Worm (Caenorhabditis elegans) whole organism, L1 larva: ENCODE measurements around the gene dtmk-1.

Experiments
- C04F5.9 ChIP-seq: sonication (generic microtip); optimal IDR thresholded peaks from 2 replicates; lab custom pipeline; 2016; ENCODE audit warnings: missing genetic modification characterization, missing compliant biosample characterization
- C34B4.2 ChIP-seq: sonication (generic microtip); optimal IDR thresholded peaks from 2 replicates; lab custom pipeline; 2017; ENCODE audit warnings: mild to moderate bottlenecking, missing genetic modification characterization, missing compliant biosample characterization
- F16B12.6 ChIP-seq: fragments of 150-350 bp; optimal IDR thresholded peaks from 2 replicates; lab custom pipeline; 2014; ENCODE audit warnings: missing biosample characterization, missing genetic modification characterization
- Y116A8C.19 ChIP-seq: sonication (generic microtip); optimal IDR thresholded peaks from 2 replicates; lab custom pipeline; 2016; ENCODE audit warnings: missing compliant biosample characterization, missing genetic modification characterization, borderline replicate concordance
- aha-1 ChIP-seq: fragments of 150-350 bp; optimal IDR thresholded peaks from 2 replicates; lab custom pipeline; 2014; ENCODE audit warnings: missing biosample characterization, missing genetic modification characterization
- alr-1 ChIP-seq: fragments of 200-800 bp; sonication (Bioruptor generic); optimal IDR thresholded peaks from 2 replicates; lab custom pipeline; 2018; ENCODE audit warnings: borderline replicate concordance, mild to moderate bottlenecking, missing genetic modification characterization, missing compliant biosample characterization
- ama-1 ChIP-seq: fragments of 150-350 bp; optimal IDR thresholded peaks from 2 replicates; lab custom pipeline; 2014
- ceh-63 ChIP-seq: fragments of 200-800 bp; sonication (Bioruptor generic); optimal IDR thresholded peaks from 2 replicates; lab custom pipeline; 2018; ENCODE audit warnings: mild to moderate bottlenecking, missing genetic modification characterization, missing compliant biosample characterization
- ceh-82 ChIP-seq, 3 experiments: fragments of 150-350 bp in 1 of 3; sonication (generic microtip) in 2 of 3; optimal IDR thresholded peaks; 2 replicates each; lab custom pipeline; 2014 to 2017; ENCODE audit warnings: missing biosample characterization in 3 of 3, missing genetic modification characterization in 3 of 3
- ceh-90 ChIP-seq: sonication (generic microtip); optimal IDR thresholded peaks from 2 replicates; lab custom pipeline; 2016; ENCODE audit warnings: missing genetic modification characterization, missing compliant biosample characterization
- efl-1 ChIP-seq, 4 experiments: fragments of 150-350 bp; optimal IDR thresholded peaks in 3 of 4; peaks in 1 of 4; 1 replicate in 1 of 4; 2 replicates in 3 of 4; lab custom pipeline; 2014; ENCODE audit warnings: missing biosample characterization in 2 of 4, missing genetic modification characterization in 2 of 4, missing genetic modification reagents in 2 of 4
- efl-3 ChIP-seq: fragments of 200-800 bp; sonication (Bioruptor generic); optimal IDR thresholded peaks from 2 replicates; lab custom pipeline; 2018; ENCODE audit warnings: mild to moderate bottlenecking, missing genetic modification characterization, missing compliant biosample characterization
- egl-13 ChIP-seq: sonication (generic microtip); optimal IDR thresholded peaks from 2 replicates; lab custom pipeline; 2016; ENCODE audit warnings: missing genotype, missing genetic modification reagents, missing genetic modification characterization, missing compliant biosample characterization
- egl-27 ChIP-seq, 2 experiments: fragments of 150-350 bp in 1 of 2; sonication (generic microtip); optimal IDR thresholded peaks; 3 replicates each; lab custom pipeline; 2017 to 2018; ENCODE audit warnings: missing biosample characterization in 2 of 2, missing genetic modification characterization in 2 of 2, missing genetic modification reagents in 2 of 2
- elt-2 ChIP-seq: sonication (generic microtip); optimal IDR thresholded peaks from 2 replicates; lab custom pipeline; 2016; ENCODE audit warnings: missing genetic modification characterization, mild to moderate bottlenecking, inconsistent platforms, missing compliant biosample characterization, missing genetic modification reagents
- elt-3 ChIP-seq, 6 experiments: fragments of 150-350 bp in 1 of 6; sonication (generic microtip); optimal IDR thresholded peaks; 2 replicates each; lab custom pipeline; 2017 to 2018; ENCODE audit warnings: missing biosample characterization in 6 of 6, missing genetic modification characterization in 6 of 6, inconsistent platforms in 1 of 6
- ets-5 ChIP-seq: fragments of 200-800 bp; sonication (Bioruptor generic); IDR thresholded peaks from 2 replicates; pipeline ENCODE4 v1.3.6; 2022; ENCODE audit warnings: missing genetic modification characterization, missing compliant biosample characterization
- fkh-4 ChIP-seq: sonication (generic microtip); optimal IDR thresholded peaks from 2 replicates; lab custom pipeline; 2016; ENCODE audit warnings: missing compliant biosample characterization, missing genetic modification characterization, borderline replicate concordance
- hlh-17 ChIP-seq: fragments of 200-800 bp; sonication (Bioruptor generic); optimal IDR thresholded peaks from 2 replicates; lab custom pipeline; 2018; ENCODE audit warnings: missing genetic modification characterization, mild to moderate bottlenecking, missing compliant biosample characterization, moderate library complexity, borderline replicate concordance
- hlh-4 ChIP-seq: sonication (generic microtip); optimal IDR thresholded peaks from 2 replicates; lab custom pipeline; 2016; ENCODE audit warnings: mild to moderate bottlenecking, missing genetic modification characterization, missing compliant biosample characterization
- hpl-2 ChIP-seq: fragments of 150-350 bp; optimal IDR thresholded peaks from 2 replicates; lab custom pipeline; 2014; ENCODE audit warnings: missing biosample characterization, missing genetic modification reagents, missing genetic modification characterization
- isw-1 ChIP-seq: fragments of 200-800 bp; sonication (Bioruptor generic); IDR thresholded peaks from 2 replicates; pipeline ENCODE4 v1.3.6; 2022; ENCODE audit warnings: missing genetic modification characterization, missing compliant biosample characterization
- jun-1 ChIP-seq: fragments of 150-350 bp; optimal IDR thresholded peaks from 2 replicates; lab custom pipeline; 2014; ENCODE audit warnings: missing biosample characterization, missing genetic modification reagents, missing genetic modification characterization
- lin-13 ChIP-seq: fragments of 150-350 bp; optimal IDR thresholded peaks from 2 replicates; lab custom pipeline; 2014; ENCODE audit warnings: missing biosample characterization, missing genetic modification reagents, missing genetic modification characterization
- lin-15B ChIP-seq: fragments of 150-350 bp; sonication (generic microtip); optimal IDR thresholded peaks from 3 replicates; lab custom pipeline; 2014; ENCODE audit warnings: missing biosample characterization, missing genetic modification characterization
- mab-9 ChIP-seq: fragments of 200-800 bp; sonication (Bioruptor generic); IDR thresholded peaks from 2 replicates; pipeline ENCODE4 v1.3.6; 2022; ENCODE audit warnings: missing genetic modification reagents, missing genetic modification characterization, missing compliant biosample characterization
- mdl-1 ChIP-seq, 2 experiments: fragments of 150-350 bp; optimal IDR thresholded peaks; 2 replicates each; lab custom pipeline; 2014 to 2017; ENCODE audit warnings: missing biosample characterization in 2 of 2, missing genetic modification characterization in 2 of 2, inconsistent platforms in 1 of 2
- nhr-11 ChIP-seq: fragments of 150-350 bp; optimal IDR thresholded peaks from 2 replicates; lab custom pipeline; 2014; ENCODE audit warnings: missing biosample characterization, missing genetic modification characterization
- nhr-12 ChIP-seq: sonication (generic microtip); optimal IDR thresholded peaks from 2 replicates; lab custom pipeline; 2017; ENCODE audit warnings: missing biosample characterization, missing genetic modification characterization
- nhr-20 ChIP-seq: sonication (generic microtip); optimal IDR thresholded peaks from 2 replicates; lab custom pipeline; 2016; ENCODE audit warnings: mild to moderate bottlenecking, missing genetic modification characterization, missing compliant biosample characterization
- nhr-237 ChIP-seq: fragments of 150-350 bp; optimal IDR thresholded peaks from 2 replicates; lab custom pipeline; 2014; ENCODE audit warnings: missing biosample characterization, missing genetic modification characterization
- nhr-47 ChIP-seq: sonication (generic microtip); optimal IDR thresholded peaks from 2 replicates; lab custom pipeline; 2016; ENCODE audit warnings: mild to moderate bottlenecking, missing genetic modification characterization, moderate library complexity, missing compliant biosample characterization
- nhr-71 ChIP-seq: sonication (generic microtip); optimal IDR thresholded peaks from 2 replicates; lab custom pipeline; 2016; ENCODE audit warnings: mild to moderate bottlenecking, missing genetic modification characterization, moderate library complexity, missing compliant biosample characterization
- nhr-76 ChIP-seq: sonication (generic microtip); optimal IDR thresholded peaks from 2 replicates; lab custom pipeline; 2017; ENCODE audit warnings: missing biosample characterization, missing genetic modification characterization
- nhr-84 ChIP-seq: sonication (generic microtip); optimal IDR thresholded peaks from 2 replicates; lab custom pipeline; 2017; ENCODE audit warnings: missing biosample characterization, missing genetic modification characterization
- nhr-85 ChIP-seq: sonication (generic microtip); peaks from one replicate; lab custom pipeline; 2016; ENCODE audit warnings: missing genetic modification characterization, inconsistent platforms, missing compliant biosample characterization
- pax-3 ChIP-seq: fragments of 200-800 bp; sonication (Bioruptor generic); optimal IDR thresholded peaks from 2 replicates; lab custom pipeline; 2018; ENCODE audit warnings: mild to moderate bottlenecking, missing genetic modification characterization, moderate library complexity, missing compliant biosample characterization
- skn-1 ChIP-seq: fragments of 150-350 bp; optimal IDR thresholded peaks from 2 replicates; lab custom pipeline; 2014; ENCODE audit warnings: missing biosample characterization, missing genetic modification characterization
- snpc-4 ChIP-seq: fragments of 150-350 bp; optimal IDR thresholded peaks from 2 replicates; lab custom pipeline; 2014; ENCODE audit warnings: missing biosample characterization, missing genetic modification characterization
- snu-23 ChIP-seq: sonication (generic microtip); optimal IDR thresholded peaks from 2 replicates; lab custom pipeline; 2016; ENCODE audit warnings: missing genetic modification characterization, missing compliant biosample characterization
- sup-37 ChIP-seq: fragments of 200-800 bp; sonication (Bioruptor generic); optimal IDR thresholded peaks from 2 replicates; lab custom pipeline; 2018; ENCODE audit warnings: mild to moderate bottlenecking, missing genetic modification characterization, missing compliant biosample characterization
- swsn-7 ChIP-seq: sonication (generic microtip); optimal IDR thresholded peaks from 2 replicates; lab custom pipeline; 2016; ENCODE audit warnings: missing genetic modification characterization, missing compliant biosample characterization
- tlp-1 ChIP-seq: fragments of 150-350 bp; optimal IDR thresholded peaks from 2 replicates; lab custom pipeline; 2014; ENCODE audit warnings: missing biosample characterization, missing genetic modification characterization
- unc-130 ChIP-seq: fragments of 150-350 bp; optimal IDR thresholded peaks from 2 replicates; lab custom pipeline; 2017; ENCODE audit warnings: missing biosample characterization, missing genetic modification characterization, inconsistent platforms
- unc-30 ChIP-seq: sonication (generic microtip); optimal IDR thresholded peaks from 2 replicates; lab custom pipeline; 2017; ENCODE audit warnings: missing biosample characterization, missing genetic modification characterization
- unc-62 ChIP-seq: fragments of 150-350 bp; optimal IDR thresholded peaks from 2 replicates; lab custom pipeline; 2014; ENCODE audit warnings: missing biosample characterization, missing genetic modification reagents, missing genetic modification characterization
- unc-86 ChIP-seq: sonication (generic microtip); optimal IDR thresholded peaks from 2 replicates; lab custom pipeline; 2016; ENCODE audit warnings: missing genetic modification characterization, missing compliant biosample characterization
- unc-98 ChIP-seq: fragments of 200-800 bp; sonication (Bioruptor generic); IDR thresholded peaks from 2 replicates; pipeline ENCODE4 v1.3.6; 2022; ENCODE audit warnings: missing genetic modification characterization, missing compliant biosample characterization
- xbp-1 ChIP-seq: sonication (generic microtip); optimal IDR thresholded peaks from 2 replicates; lab custom pipeline; 2016; ENCODE audit warnings: missing genetic modification characterization, missing compliant biosample characterization
- zag-1 ChIP-seq: fragments of 150-350 bp; optimal IDR thresholded peaks from 2 replicates; lab custom pipeline; 2014; ENCODE audit warnings: missing biosample characterization, missing genetic modification characterization
- zip-4 ChIP-seq: fragments of 200-800 bp; sonication (Bioruptor generic); optimal IDR thresholded peaks from 2 replicates; lab custom pipeline; 2018; ENCODE audit warnings: mild to moderate bottlenecking, missing genetic modification characterization, moderate library complexity, missing compliant biosample characterization

Gene dtmk-1

DNA sequence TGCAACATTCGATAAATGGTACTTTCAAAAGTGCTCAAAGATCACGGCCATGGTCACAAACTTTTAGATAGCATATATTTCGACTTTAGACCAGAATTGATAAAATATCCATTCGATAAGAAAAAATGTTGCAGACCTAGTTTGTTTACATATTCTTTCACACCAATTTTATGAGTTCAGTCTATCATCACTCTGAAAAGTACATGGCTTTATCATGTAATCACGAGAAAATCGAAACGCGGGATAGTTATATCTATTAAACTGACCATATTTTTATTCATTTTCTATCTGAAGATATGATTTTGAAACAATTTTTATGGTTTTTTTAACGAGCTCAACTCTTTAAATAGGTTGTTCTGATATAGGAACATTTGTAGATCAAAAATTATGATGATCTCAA lies 35.4 kb downstream of the dtmk-1 start, which contains the start of gene pho-11:
TSS of gene pho-11 (plus strand) at position 374 of the 400 bp plus-strand sequence.
- peak; percentile 64 for TF ChIP-seq elt-2 (tag; lab: Kevin White, UChicago)
- no peak for TF ChIP-seq nhr-237 (tag; lab: Kevin White, UChicago)

DNA sequence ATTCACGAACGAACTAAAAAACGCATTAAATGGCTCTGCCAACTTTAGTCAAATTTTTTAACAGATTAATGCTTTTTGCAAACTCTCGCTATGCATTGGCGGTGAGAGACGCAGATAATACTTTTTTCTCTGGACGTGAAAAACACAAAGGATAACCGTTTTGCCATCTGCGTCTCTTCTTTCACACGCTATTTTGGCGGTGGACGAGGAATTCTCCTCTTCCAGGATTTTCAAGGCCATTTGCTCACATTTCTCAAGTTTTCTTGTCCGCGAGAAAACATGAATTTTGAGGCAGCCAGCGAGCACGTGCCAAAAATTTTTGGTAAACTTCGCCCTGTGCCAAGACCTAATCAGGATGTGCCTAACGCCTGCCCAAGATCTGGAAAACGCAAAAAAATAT lies 35.9 kb downstream of the dtmk-1 start:
- TF ChIP-seq unc-62: no peak
- no peak for TF ChIP-seq egl-13 (tag; lab: Kevin White, UChicago)
- no peak for TF ChIP-seq ets-5
- no peak for TF ChIP-seq C34B4.2 (tag; lab: Kevin White, UChicago)
- TF ChIP-seq fkh-4 (tag; lab: Kevin White, UChicago): no peak
- no peak for TF ChIP-seq nhr-84 (tag; lab: Kevin White, UChicago)
- peak; percentile 51 for TF ChIP-seq unc-86 (tag; lab: Kevin White, UChicago)
- no peak for TF ChIP-seq hlh-4 (tag; lab: Kevin White, UChicago)
- TF ChIP-seq zip-4 (GFP tag; lab: Kevin White, UChicago): no peak
- TF ChIP-seq Y116A8C.19 (tag; lab: Kevin White, UChicago): no peak
- peak; percentile 68 for TF ChIP-seq nhr-47 (tag; lab: Kevin White, UChicago)
- TF ChIP-seq aha-1 (tag; lab: Kevin White, UChicago): no peak
- TF ChIP-seq nhr-71 (tag; lab: Kevin White, UChicago): peak; percentile 82
- no peak for TF ChIP-seq efl-3 (GFP tag; lab: Kevin White, UChicago)
- TF ChIP-seq nhr-76: no peak
- peak; percentile 63 for TF ChIP-seq isw-1 (GFP tag; lab: Robert Waterston, UW)
- TF ChIP-seq sup-37 (GFP tag; lab: Kevin White, UChicago): no peak
- no peak for TF ChIP-seq ceh-63 (GFP tag; lab: Kevin White, UChicago)
- TF ChIP-seq mab-9 (GFP tag; lab: Robert Waterston, UW): 0 out of 2 replicates have a peak, but pooled peaks have one; percentile 21
- TF ChIP-seq unc-98 (GFP tag; lab: Robert Waterston, UW): peak; percentile 55; the same call in 1 of the 2 replicates
- TF ChIP-seq tlp-1 (tag; lab: Kevin White, UChicago): no peak
- peak; percentile 41 for TF ChIP-seq pax-3
- no peak for TF ChIP-seq unc-130
- peak; percentile 9 for TF ChIP-seq C04F5.9 (tag; lab: Kevin White, UChicago)
- peak; percentile 46 for TF ChIP-seq nhr-20 (tag; lab: Kevin White, UChicago)
- peak; percentile 59 for TF ChIP-seq snu-23 (GFP tag; lab: Kevin White, UChicago)
- TF ChIP-seq swsn-7 (tag; lab: Kevin White, UChicago): peak; percentile 44
- TF ChIP-seq nhr-11 (tag; lab: Kevin White, UChicago): peak; percentile 23
- peak; percentile 68 for TF ChIP-seq ceh-90
- no peak for TF ChIP-seq nhr-12 (tag; lab: Kevin White, UChicago)
- peak; percentile 63 for TF ChIP-seq nhr-85 (tag; lab: Kevin White, UChicago)
- TF ChIP-seq egl-27 (tag; optimal IDR thresholded peaks at IDR 0.05; lab: Kevin White, UChicago): no peak
- TF ChIP-seq snpc-4 (tag; lab: Kevin White, UChicago): no peak
- no peak for TF ChIP-seq ama-1 (lab: Kevin White, UChicago)
- no peak for TF ChIP-seq alr-1 (tag; lab: Kevin White, UChicago)
- TF ChIP-seq lin-15B (tag; lab: Kevin White, UChicago): peak; percentile 48
- peak; percentile 60 to 70 for TF ChIP-seq efl-1 (optimal IDR thresholded peaks at IDR 0.05; lab: Kevin White, UChicago)
- TF ChIP-seq efl-1 (GFP tag; optimal IDR thresholded peaks at IDR 0.05 in 1 of 2; lab: Kevin White, UChicago): peak; percentile 39 to 95
- TF ChIP-seq skn-1: no peak
- TF ChIP-seq zag-1 (tag; lab: Kevin White, UChicago): no peak
- TF ChIP-seq mdl-1 (tag; optimal IDR thresholded peaks at IDR 0.05; lab: Kevin White, UChicago): peak in 1 of 2 experiments; percentile 1
- peak in 1 of 3 experiments; percentile 18 for TF ChIP-seq ceh-82 (tag; optimal IDR thresholded peaks at IDR 0.05; lab: Kevin White, UChicago)
- TF ChIP-seq lin-13 (GFP tag; lab: Kevin White, UChicago): peak; percentile 18
- peak; percentile 18 for TF ChIP-seq jun-1 (tag; lab: Kevin White, UChicago)
- TF ChIP-seq xbp-1 (tag; lab: Kevin White, UChicago): peak; percentile 36
- no peak for TF ChIP-seq unc-30 (tag; lab: Kevin White, UChicago)
- no peak for TF ChIP-seq hpl-2 (GFP tag; lab: Kevin White, UChicago)
- TF ChIP-seq hlh-17 (GFP tag; lab: Kevin White, UChicago): no peak
- TF ChIP-seq F16B12.6 (tag; lab: Kevin White, UChicago): no peak
- no peak for TF ChIP-seq elt-3 (tag; optimal IDR thresholded peaks at IDR 0.05; lab: Kevin White, UChicago)
